Worm (Caenorhabditis elegans): ENCODE results near the gene F44F4.10.

DNA sequence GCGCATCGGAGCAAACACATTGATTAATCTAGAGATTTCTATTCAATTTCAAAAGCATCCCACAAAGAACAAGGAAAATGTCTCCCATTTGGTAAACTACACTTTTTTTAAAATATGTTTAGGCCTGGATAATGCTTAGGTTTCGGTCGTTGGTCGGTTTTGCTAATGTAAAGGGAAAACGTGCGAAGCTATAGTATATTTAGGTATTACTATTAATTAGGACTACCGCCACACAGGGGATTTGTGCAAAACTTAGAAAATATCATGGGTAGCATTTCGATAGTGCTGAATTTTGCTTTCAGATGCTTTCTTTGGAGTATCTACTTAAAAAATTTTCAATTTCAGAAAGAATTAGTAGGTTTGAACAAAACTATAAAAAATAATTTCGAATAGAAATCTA, 4.1 kb downstream of the F44F4.10 start:
- TF ChIP-seq flt-1 (GFP tag; IDR thresholded peaks at IDR 0.05) (no peak), tab-1 (GFP tag; IDR thresholded peaks at IDR 0.05) (no peak), ref-1 (GFP tag; conservative IDR thresholded peaks at IDR 0.05) (no peak), ztf-23 (GFP tag; IDR thresholded peaks at IDR 0.05) (no peak), T22C8.4 (GFP tag; IDR thresholded peaks at IDR 0.05) (no peak), cog-1 (tag; optimal IDR thresholded peaks at IDR 0.05) (no peak)

All from whole organism, midembryonic.